Worm (Caenorhabditis elegans) whole organism, L3 larva: ENCODE data around the gene sups-1.

Experiments
- R02D3.7 ChIP-seq: fragments of 150-350 bp; optimal IDR thresholded peaks from 2 replicates; lab custom pipeline; 2014; ENCODE audit warnings: missing biosample characterization, missing genetic modification characterization
- ZK546.5 ChIP-seq: sonication (generic microtip); optimal IDR thresholded peaks from 2 replicates; lab custom pipeline; 2017; ENCODE audit warnings: missing biosample characterization, missing genetic modification characterization
- aly-2 ChIP-seq: fragments of 150-350 bp; optimal IDR thresholded peaks from 2 replicates; lab custom pipeline; 2014; ENCODE audit warnings: missing biosample characterization, missing genetic modification characterization
- ama-1 ChIP-seq: fragments of 150-350 bp; optimal IDR thresholded peaks from 2 replicates; lab custom pipeline; 2018
- ceh-16 ChIP-seq: sonication (generic microtip); optimal IDR thresholded peaks from 2 replicates; lab custom pipeline; 2017; ENCODE audit warnings: missing biosample characterization, missing genetic modification characterization
- ceh-28 ChIP-seq: fragments of 150-350 bp; optimal IDR thresholded peaks from 2 replicates; lab custom pipeline; 2014; ENCODE audit warnings: missing biosample characterization, missing genetic modification reagents, missing genetic modification characterization
- ceh-82 ChIP-seq: fragments of 150-350 bp; optimal IDR thresholded peaks from 2 replicates; lab custom pipeline; 2014; ENCODE audit warnings: missing biosample characterization, missing genetic modification characterization
- ceh-9 ChIP-seq: sonication (generic microtip); optimal IDR thresholded peaks from 2 replicates; lab custom pipeline; 2018; ENCODE audit warnings: missing biosample characterization, missing genetic modification characterization
- daf-12 ChIP-seq: fragments of 150-350 bp; optimal IDR thresholded peaks from 2 replicates; lab custom pipeline; 2014; ENCODE audit warnings: missing biosample characterization, missing genetic modification reagents, missing genetic modification characterization
- egl-27 ChIP-seq: sonication (generic microtip); optimal IDR thresholded peaks from 4 replicates; lab custom pipeline; 2017; ENCODE audit warnings: missing biosample characterization, missing genetic modification reagents, missing genetic modification characterization
- egl-5 ChIP-seq: fragments of 150-350 bp; optimal IDR thresholded peaks from 2 replicates; lab custom pipeline; 2017; ENCODE audit warnings: missing biosample characterization, missing genetic modification reagents, missing genetic modification characterization, inconsistent platforms
- elt-1 ChIP-seq: fragments of 150-350 bp; optimal IDR thresholded peaks from 2 replicates; lab custom pipeline; 2014; ENCODE audit warnings: missing biosample characterization, missing genetic modification characterization
- elt-2 ChIP-seq: sonication (generic microtip); optimal IDR thresholded peaks from 2 replicates; lab custom pipeline; 2016; ENCODE audit warnings: missing genetic modification reagents, mild to moderate bottlenecking, missing genetic modification characterization, missing compliant biosample characterization
- elt-3 ChIP-seq, 3 experiments: fragments of 150-350 bp in 1 of 3; sonication (generic microtip) in 2 of 3; optimal IDR thresholded peaks; 2 replicates in 2 of 3; 4 replicates in 1 of 3; lab custom pipeline; 2014 to 2017; ENCODE audit warnings: missing biosample characterization in 3 of 3, missing genetic modification characterization in 3 of 3
- eor-1 ChIP-seq, 2 experiments: fragments of 150-350 bp; optimal IDR thresholded peaks; 2 replicates each; lab custom pipeline; 2014 to 2018; ENCODE audit warnings: missing biosample characterization in 2 of 2, missing genetic modification characterization in 2 of 2
- fkh-10 ChIP-seq: sonication (generic microtip); optimal IDR thresholded peaks from 2 replicates; lab custom pipeline; 2017; ENCODE audit warnings: missing biosample characterization, missing genetic modification reagents, missing genetic modification characterization
- fkh-2 ChIP-seq: fragments of 150-350 bp; optimal IDR thresholded peaks from 2 replicates; lab custom pipeline; 2014; ENCODE audit warnings: missing biosample characterization, missing genetic modification reagents, missing genetic modification characterization
- fos-1 ChIP-seq: fragments of 150-350 bp; optimal IDR thresholded peaks from 2 replicates; lab custom pipeline; 2014; ENCODE audit warnings: missing biosample characterization, missing genetic modification characterization
- hmg-11 ChIP-seq: sonication (generic microtip); optimal IDR thresholded peaks from 2 replicates; lab custom pipeline; 2016; ENCODE audit warnings: missing genetic modification characterization, missing compliant biosample characterization
- jun-1 ChIP-seq: fragments of 150-350 bp; optimal IDR thresholded peaks from 2 replicates; lab custom pipeline; 2014; ENCODE audit warnings: missing biosample characterization, missing genetic modification reagents, missing genetic modification characterization
- lin-15B ChIP-seq: fragments of 150-350 bp; optimal IDR thresholded peaks from 2 replicates; lab custom pipeline; 2014; ENCODE audit warnings: missing biosample characterization, missing genetic modification characterization
- lin-39 ChIP-seq: fragments of 150-350 bp; optimal IDR thresholded peaks from 2 replicates; lab custom pipeline; 2018; ENCODE audit warnings: missing biosample characterization, missing genetic modification reagents, missing genetic modification characterization
- lsy-12 ChIP-seq: sonication (generic microtip); optimal IDR thresholded peaks from 2 replicates; lab custom pipeline; 2016; ENCODE audit warnings: mild to moderate bottlenecking, missing genetic modification characterization, missing compliant biosample characterization
- mdl-1 ChIP-seq: fragments of 150-350 bp; optimal IDR thresholded peaks from 2 replicates; lab custom pipeline; 2014; ENCODE audit warnings: missing biosample characterization, missing genetic modification characterization
- mml-1 ChIP-seq: fragments of 150-350 bp; sonication (generic microtip); optimal IDR thresholded peaks from 3 replicates; lab custom pipeline; 2014; ENCODE audit warnings: missing biosample characterization, missing genetic modification characterization
- nfya-1 ChIP-seq: sonication (generic microtip); optimal IDR thresholded peaks from 2 replicates; lab custom pipeline; 2017; ENCODE audit warnings: missing genetic modification characterization, mild to moderate bottlenecking, missing compliant biosample characterization, antibody characterized with exemption, moderate library complexity; ENCODE audit not compliant: insufficient read depth
- nhr-11 ChIP-seq: fragments of 150-350 bp; optimal IDR thresholded peaks from 2 replicates; lab custom pipeline; 2014; ENCODE audit warnings: missing biosample characterization, missing genetic modification characterization
- nhr-12 ChIP-seq: fragments of 150-350 bp; optimal IDR thresholded peaks from 2 replicates; lab custom pipeline; 2014; ENCODE audit warnings: missing biosample characterization, missing genetic modification characterization
- nhr-23 ChIP-seq: fragments of 150-350 bp; optimal IDR thresholded peaks from 2 replicates; lab custom pipeline; 2014; ENCODE audit warnings: missing biosample characterization, missing genetic modification reagents, missing genetic modification characterization
- nhr-237 ChIP-seq: fragments of 150-350 bp; optimal IDR thresholded peaks from 2 replicates; lab custom pipeline; 2014; ENCODE audit warnings: missing biosample characterization, missing genetic modification characterization
- nhr-25 ChIP-seq: sonication (generic microtip); optimal IDR thresholded peaks from 2 replicates; lab custom pipeline; 2017; ENCODE audit warnings: missing biosample characterization, missing genetic modification characterization
- nhr-28 ChIP-seq: fragments of 150-350 bp; optimal IDR thresholded peaks from 2 replicates; lab custom pipeline; 2014; ENCODE audit warnings: missing biosample characterization, missing genetic modification characterization
- nhr-43 ChIP-seq: sonication (generic microtip); optimal IDR thresholded peaks from 2 replicates; lab custom pipeline; 2016; ENCODE audit warnings: mild to moderate bottlenecking, missing genetic modification characterization, missing compliant biosample characterization; ENCODE audit not compliant: poor library complexity, severe bottlenecking
- nhr-67 ChIP-seq: fragments of 150-350 bp; optimal IDR thresholded peaks from 2 replicates; lab custom pipeline; 2014; ENCODE audit warnings: missing biosample characterization, missing genetic modification characterization
- nhr-76 ChIP-seq: fragments of 150-350 bp; sonication (generic microtip); optimal IDR thresholded peaks from 5 replicates; lab custom pipeline; 2014; ENCODE audit warnings: missing biosample characterization, missing genetic modification characterization
- nhr-77 ChIP-seq: fragments of 150-350 bp; optimal IDR thresholded peaks from 2 replicates; lab custom pipeline; 2014; ENCODE audit warnings: missing biosample characterization, missing genetic modification characterization
- pha-4 ChIP-seq: fragments of 150-350 bp; optimal IDR thresholded peaks from 2 replicates; lab custom pipeline; 2014; ENCODE audit warnings: missing biosample characterization, missing genetic modification reagents, missing genetic modification characterization
- pqm-1 ChIP-seq: fragments of 150-350 bp; optimal IDR thresholded peaks from 2 replicates; lab custom pipeline; 2017; ENCODE audit warnings: missing biosample characterization, missing genetic modification characterization, inconsistent platforms
- sea-2 ChIP-seq: fragments of 150-350 bp; sonication (generic microtip); optimal IDR thresholded peaks from 4 replicates; lab custom pipeline; 2014; ENCODE audit warnings: missing biosample characterization, missing genetic modification reagents, missing genetic modification characterization
- skn-1 ChIP-seq: fragments of 150-350 bp; optimal IDR thresholded peaks from 2 replicates; lab custom pipeline; 2014; ENCODE audit warnings: missing biosample characterization, missing genetic modification characterization
- snpc-4 ChIP-seq: fragments of 150-350 bp; optimal IDR thresholded peaks from 2 replicates; lab custom pipeline; 2014; ENCODE audit warnings: missing biosample characterization, missing genetic modification characterization
- tbx-2 ChIP-seq: sonication (generic microtip); optimal IDR thresholded peaks from 2 replicates; lab custom pipeline; 2016; ENCODE audit warnings: mild to moderate bottlenecking, missing genetic modification characterization, missing compliant biosample characterization
- unc-39 ChIP-seq: sonication (generic microtip); optimal IDR thresholded peaks from 4 replicates; lab custom pipeline; 2017; ENCODE audit warnings: missing biosample characterization, missing genetic modification characterization
- unc-62 ChIP-seq: fragments of 150-350 bp; sonication (generic microtip); optimal IDR thresholded peaks from 4 replicates; lab custom pipeline; 2014; ENCODE audit warnings: missing biosample characterization, missing genetic modification reagents, missing genetic modification characterization
- zag-1 ChIP-seq: fragments of 150-350 bp; optimal IDR thresholded peaks from 2 replicates; lab custom pipeline; 2014; ENCODE audit warnings: missing biosample characterization, missing genetic modification characterization
- ztf-11 ChIP-seq: fragments of 150-350 bp; optimal IDR thresholded peaks from 2 replicates; lab custom pipeline; 2014; ENCODE audit warnings: missing biosample characterization, missing genetic modification characterization
- ztf-4 ChIP-seq: fragments of 150-350 bp; optimal IDR thresholded peaks from 2 replicates; lab custom pipeline; 2014; ENCODE audit warnings: missing biosample characterization, missing genetic modification characterization

The sups-1 gene

ce11 chrX:5983267-5983666, 20.7 kb upstream of the sups-1 start:
- TF ChIP-seq fkh-10 (GFP tag; lab: Kevin White, UChicago): peak; percentile 83
- no peak for TF ChIP-seq fos-1
- TF ChIP-seq nfya-1 (tag; lab: Kevin White, UChicago): peak; percentile 12
- TF ChIP-seq pha-4 (tag; lab: Kevin White, UChicago): no peak
- no peak for TF ChIP-seq sea-2 (GFP tag; lab: Kevin White, UChicago)
- no peak for TF ChIP-seq unc-62 (GFP tag; lab: Kevin White, UChicago)

ce11 chrX:5984581-5985039, 19.3 kb upstream of the sups-1 start, which contains the start of gene klp-13:
Gene klp-13 (plus strand): TSS chrX:5984989.
- TF ChIP-seq nhr-12 (tag; lab: Kevin White, UChicago) (no peak), nhr-23 (tag; lab: Kevin White, UChicago) (peak; percentile 74), unc-62 (GFP tag; lab: Kevin White, UChicago) (peak; percentile 81), elt-3 (tag; optimal IDR thresholded peaks at IDR 0.05; lab: Kevin White, UChicago) (no peak), nhr-25 (peak; percentile 65), nhr-43 (no peak), ceh-82 (tag; lab: Kevin White, UChicago) (peak; percentile 76), nhr-77 (tag; lab: Kevin White, UChicago) (no peak), ceh-16 (tag; lab: Kevin White, UChicago) (no peak), pqm-1 (peak; percentile 11), zag-1 (tag; lab: Kevin White, UChicago) (peak; percentile 49), tbx-2 (tag; lab: Kevin White, UChicago) (peak; percentile 63), ztf-4 (tag; lab: Kevin White, UChicago) (no peak), lin-39 (tag; lab: Kevin White, UChicago) (peak; percentile 98), fos-1 (no peak), lsy-12 (peak; percentile 67), fkh-2 (tag; lab: Kevin White, UChicago) (no peak), nhr-76 (no peak), nhr-237 (tag; lab: Kevin White, UChicago) (no peak), nhr-67 (tag; lab: Kevin White, UChicago) (no peak), ama-1 (lab: Kevin White, UChicago) (no peak), fkh-10 (GFP tag; lab: Kevin White, UChicago) (peak; percentile 56), mml-1 (tag; lab: Kevin White, UChicago) (no peak), hmg-11 (tag; lab: Kevin White, UChicago) (peak; percentile 97), daf-12 (no peak), egl-5 (tag; lab: Kevin White, UChicago) (peak; percentile 79), ceh-9 (tag; lab: Kevin White, UChicago) (no peak), pha-4 (tag; lab: Kevin White, UChicago) (peak; percentile 93), eor-1 (tag; optimal IDR thresholded peaks at IDR 0.05; lab: Kevin White, UChicago) (no peak), jun-1 (tag; lab: Kevin White, UChicago) (peak; percentile 79), aly-2 (tag; lab: Kevin White, UChicago) (no peak), nhr-28 (tag; lab: Kevin White, UChicago) (no peak), egl-27 (tag; lab: Kevin White, UChicago) (peak; percentile 18), elt-1 (tag; lab: Kevin White, UChicago) (peak; percentile 15), skn-1 (tag; lab: Kevin White, UChicago) (peak; percentile 88), sea-2 (GFP tag; lab: Kevin White, UChicago) (no peak), snpc-4 (tag; lab: Kevin White, UChicago) (peak; percentile 61), nfya-1 (tag; lab: Kevin White, UChicago) (peak; percentile 95), ceh-28 (peak; percentile 60), elt-2 (tag; lab: Kevin White, UChicago) (peak; percentile 75), nhr-11 (tag; lab: Kevin White, UChicago) (no peak), ZK546.5 (peak; percentile 60), lin-15B (tag; lab: Kevin White, UChicago) (peak; percentile 91), mdl-1 (tag; lab: Kevin White, UChicago) (peak; percentile 42), unc-39 (tag; lab: Kevin White, UChicago) (no peak), R02D3.7 (peak; percentile 70), ztf-11 (tag; lab: Kevin White, UChicago) (no peak)
- TF ChIP-seq, all 47 proteins: peak for 25
